Worm (Caenorhabditis elegans) whole organism, early embryonic: Measurements from ENCODE around the gene nhr-41.

Source experiments
- B0310.2 ChIP-seq: sonication (generic microtip); optimal IDR thresholded peaks from 2 replicates; lab custom pipeline; 2016; ENCODE audit warnings: mild to moderate bottlenecking, missing genetic modification characterization, missing compliant biosample characterization
- aly-1 ChIP-seq: sonication (generic microtip); optimal IDR thresholded peaks from 2 replicates; lab custom pipeline; 2016; ENCODE audit warnings: missing genetic modification characterization, missing compliant biosample characterization
- ama-1 ChIP-seq: fragments of 150-350 bp; optimal IDR thresholded peaks from 2 replicates; lab custom pipeline; 2014
- ceh-36 ChIP-seq: sonication (generic microtip); optimal IDR thresholded peaks from 2 replicates; lab custom pipeline; 2016; ENCODE audit warnings: missing genetic modification characterization, inconsistent platforms, missing compliant biosample characterization
- hnd-1 ChIP-seq: sonication (generic microtip); optimal IDR thresholded peaks from 2 replicates; lab custom pipeline; 2016; ENCODE audit warnings: missing genetic modification characterization, missing compliant biosample characterization
- sea-1 ChIP-seq: fragments of 200-800 bp; sonication (Bioruptor generic); conservative IDR thresholded peaks from 2 replicates; pipeline ENCODE4 v1.3.6; 2022; ENCODE audit warnings: missing genetic modification characterization, missing compliant biosample characterization

DNA sequence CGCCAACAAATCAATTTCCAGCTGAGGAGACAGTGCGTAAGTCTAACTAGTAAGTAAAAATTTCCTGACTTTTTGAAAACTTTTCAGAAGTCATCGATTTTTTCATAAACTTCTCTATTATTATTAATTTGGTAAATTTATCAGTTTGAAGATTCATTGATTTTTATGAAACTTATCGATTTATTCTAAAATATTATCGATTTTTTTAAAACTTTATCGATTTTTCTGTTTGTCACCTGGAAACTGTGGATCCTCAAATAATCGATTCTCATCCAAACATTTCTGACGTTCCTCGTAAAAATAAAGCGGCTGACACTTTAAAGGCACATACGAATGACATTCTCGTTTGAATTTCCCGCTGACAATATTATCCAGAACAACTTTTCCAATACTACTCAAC lies 48.0 kb downstream of the nhr-41 start:
- TF ChIP-seq hnd-1 (tag; lab: Kevin White, UChicago) (no peak), ceh-36 (tag; lab: Kevin White, UChicago) (no peak), B0310.2 (tag; lab: Kevin White, UChicago) (no peak), sea-1 (GFP tag; lab: Robert Waterston, UW) (no peak), aly-1 (tag; lab: Kevin White, UChicago) (no peak), ama-1 (lab: Kevin White, UChicago) (no peak)
